Fruit fly (Drosophila melanogaster) whole organism, prepupa: ENCODE measurements around the gene crm.

Experiments used
- Hr38 ChIP-seq: sonication (Bioruptor generic); optimal IDR thresholded peaks from 2 replicates; lab custom pipeline; 2016; ENCODE audit warnings: missing biosample characterization, missing genetic modification characterization
- Sox102F ChIP-seq: fragments of 200-800 bp; sonication (Bioruptor generic); optimal IDR thresholded peaks from 2 replicates; lab custom pipeline; 2016; ENCODE audit warnings: missing biosample characterization, mild to moderate bottlenecking, missing genetic modification characterization
- acj6 ChIP-seq: fragments of 200-800 bp; sonication (Bioruptor generic); optimal IDR thresholded peaks from 3 replicates; lab custom pipeline; 2016; ENCODE audit warnings: missing biosample characterization, missing genetic modification characterization
- fd59A ChIP-seq: fragments of 200-800 bp; sonication (Bioruptor generic); optimal IDR thresholded peaks from 2 replicates; lab custom pipeline; 2017; ENCODE audit warnings: missing biosample characterization, mild to moderate bottlenecking, missing genetic modification characterization, missing genetic modification reagents
- lz ChIP-seq: fragments of 200-800 bp; sonication (Bioruptor generic); optimal IDR thresholded peaks from 3 replicates; lab custom pipeline; 2016; ENCODE audit warnings: missing biosample characterization, missing genetic modification characterization
- salr ChIP-seq, 2 experiments: fragments of 200-800 bp; sonication (Bioruptor generic); optimal IDR thresholded peaks; 3 replicates each; lab custom pipeline; 2016 to 2018; ENCODE audit warnings: missing biosample characterization in 2 of 2, missing genetic modification characterization in 2 of 2, mild to moderate bottlenecking in 1 of 2

DNA sequence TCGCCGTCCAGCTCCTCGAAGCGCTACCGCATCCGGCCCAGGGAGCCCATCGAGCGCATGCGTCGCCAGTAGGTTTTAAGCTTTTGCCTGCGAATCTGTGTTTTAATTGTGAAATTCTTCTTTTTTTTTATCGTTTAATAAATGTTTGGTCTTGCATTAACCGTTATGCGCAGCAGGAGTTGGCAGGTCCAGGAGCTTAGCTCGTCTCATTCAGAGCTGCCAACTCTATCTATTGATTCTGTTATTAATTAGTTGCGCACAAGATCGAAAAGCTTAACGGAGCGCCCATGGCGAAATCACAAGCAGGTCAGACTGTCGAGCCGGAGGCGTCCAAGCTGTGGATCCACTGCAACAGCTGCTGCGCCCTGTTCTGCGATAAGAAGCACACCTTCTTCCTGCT lies 12.2 kb downstream of the crm start, which contains the start of gene vilya:
- TF ChIP-seq acj6 (GFP tag; lab: Kevin White, UChicago) (no peak), Hr38 (GFP tag; lab: Kevin White, UChicago) (no peak), salr (GFP tag; optimal IDR thresholded peaks at IDR 0.05; lab: Kevin White, UChicago) (no peak), lz (no peak), Sox102F (GFP tag; lab: Kevin White, UChicago) (no peak), fd59A (GFP tag; lab: Kevin White, UChicago) (no peak)
